Fruit fly (Drosophila melanogaster): ENCODE results near the gene Tengl2.

Gene Tengl2

DNA sequence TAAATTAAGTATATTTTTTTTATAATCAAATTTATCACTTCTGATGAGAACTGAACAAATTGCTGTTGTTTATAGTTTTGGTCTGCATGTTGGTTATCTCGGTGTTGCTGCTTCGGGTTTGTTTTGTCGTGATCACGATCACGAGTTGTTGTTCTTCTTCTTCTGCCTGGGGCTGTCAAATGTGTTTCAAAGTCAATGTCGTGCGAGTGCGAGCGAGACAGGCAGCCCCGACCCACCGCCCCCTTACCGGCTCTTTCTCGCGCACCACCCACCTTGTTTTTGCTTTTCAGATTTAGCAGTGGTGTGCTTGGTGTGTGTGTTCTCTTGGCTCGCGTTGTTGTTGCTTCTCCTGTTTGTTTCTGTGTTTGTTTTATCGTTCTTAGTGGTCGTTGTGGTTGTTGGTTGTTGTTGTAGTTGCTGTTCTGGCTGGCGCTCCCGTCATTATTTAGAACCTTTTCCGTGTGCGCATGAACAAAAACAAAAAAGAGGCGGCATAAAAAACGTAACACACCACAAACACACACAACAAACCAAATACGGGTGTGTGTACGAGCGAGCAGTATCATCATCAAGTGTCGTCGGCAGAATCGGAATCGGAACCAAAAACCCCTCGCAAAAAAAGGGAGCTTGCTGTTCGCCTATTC, 41.6 kb downstream of the Tengl2 start, which contains the start of gene COX7AL2:
COX7AL2 (minus strand) TSS at position 438 of the 644 bp plus-strand sequence.
- peak; percentile 25 to 34 for TF ChIP-seq cnc (optimal IDR thresholded peaks at IDR 0.05)
- peak; percentile 90 for TF ChIP-seq kay (GFP tag; ENCODE audit: borderline replicate concordance)
- TF ChIP-seq CG12768 (GFP tag; optimal IDR thresholded peaks at IDR 0.05) = peak; percentile 38
- TF ChIP-seq CG7045 (GFP tag; optimal IDR thresholded peaks at IDR 0.05) = no peak
- TF ChIP-seq cic (GFP tag; optimal IDR thresholded peaks at IDR 0.05) = peak; percentile 21

DNA sequence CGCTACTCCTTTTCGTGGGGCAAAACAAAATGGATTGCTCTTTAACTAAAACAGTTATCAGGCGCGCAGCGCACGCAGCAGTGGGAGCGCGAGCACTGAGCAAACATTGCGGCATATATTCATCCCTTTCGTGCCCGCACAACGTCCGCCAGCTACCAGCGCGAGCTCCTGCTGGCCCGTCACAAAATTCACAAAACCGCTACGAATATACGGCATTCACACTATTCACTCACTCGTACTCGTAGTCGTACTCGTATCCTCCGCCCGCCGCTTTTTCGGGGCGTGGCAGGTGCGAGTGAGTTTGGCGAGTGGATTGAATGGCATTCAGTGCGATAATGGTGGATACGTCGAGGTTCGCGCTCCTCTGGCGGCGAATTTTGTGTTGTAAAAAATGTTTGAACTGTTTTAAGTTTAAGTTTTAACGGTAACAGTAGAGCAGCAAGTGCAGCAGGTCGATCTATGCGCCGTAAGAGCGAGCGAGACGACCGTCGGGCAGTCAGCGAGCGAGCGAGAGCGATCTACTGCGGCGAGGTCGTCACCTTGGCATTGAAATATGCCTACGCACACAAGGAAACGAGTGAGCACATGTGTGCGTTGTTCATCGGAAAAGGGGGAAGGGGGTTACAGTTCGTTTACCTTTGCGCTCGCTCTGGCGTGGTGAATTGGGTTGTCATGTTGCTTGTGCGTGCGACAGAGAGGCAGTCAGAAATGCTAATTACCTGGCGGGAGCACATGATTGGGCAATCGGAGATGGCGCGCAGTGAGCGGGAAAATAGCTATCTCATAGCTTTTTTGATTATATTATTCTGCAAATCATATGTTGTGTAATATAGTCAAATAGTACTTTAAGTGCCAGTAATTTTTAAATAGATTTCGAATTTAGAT, 42.4 kb downstream of the Tengl2 start:
- peak; percentile 44 for TF ChIP-seq toe (GFP tag; optimal IDR thresholded peaks at IDR 0.05)
- TF ChIP-seq CG14711 (tag; optimal IDR thresholded peaks at IDR 0.05) = peak; percentile 32
- peak; percentile 74 for TF ChIP-seq CG12768 (GFP tag; optimal IDR thresholded peaks at IDR 0.05)
- TF ChIP-seq kay (GFP tag; ENCODE audit: borderline replicate concordance) = peak; percentile 67
- peak; percentile 99 for TF ChIP-seq Mnt (GFP tag; optimal IDR thresholded peaks at IDR 0.05)
- peak; percentile 97 for TF ChIP-seq pad (GFP tag; optimal IDR thresholded peaks at IDR 0.05)
- TF ChIP-seq CG1620 (GFP tag; optimal IDR thresholded peaks at IDR 0.05) = peak; percentile 17
- peak; percentile 49 for TF ChIP-seq Hr96 (GFP tag; optimal IDR thresholded peaks at IDR 0.05)
- peak; percentile 28 to 68 for TF ChIP-seq cnc (optimal IDR thresholded peaks at IDR 0.05)
- TF ChIP-seq tj (GFP tag; optimal IDR thresholded peaks at IDR 0.05) = peak; percentile 98
- TF ChIP-seq Clk (GFP tag; optimal IDR thresholded peaks at IDR 0.05) = no peak
- TF ChIP-seq Crg-1 (GFP tag; optimal IDR thresholded peaks at IDR 0.05) = peak; percentile 44
- peak; percentile 35 for TF ChIP-seq CG5204 (GFP tag; optimal IDR thresholded peaks at IDR 0.05)
- peak; percentile 53 for TF ChIP-seq CG11617 (GFP tag; optimal IDR thresholded peaks at IDR 0.05)
- no peak for TF ChIP-seq CG7045 (GFP tag; optimal IDR thresholded peaks at IDR 0.05)
- peak; percentile 94 for TF ChIP-seq ovo (GFP tag; optimal IDR thresholded peaks at IDR 0.05)
- TF ChIP-seq bab1 (GFP tag; optimal IDR thresholded peaks at IDR 0.05) = peak; percentile 37
- peak; percentile 44 for TF ChIP-seq CG7101 (tag; optimal IDR thresholded peaks at IDR 0.05)
- peak; percentile 45 for TF ChIP-seq CG33017 (tag; optimal IDR thresholded peaks at IDR 0.05)
- TF ChIP-seq cic (GFP tag; optimal IDR thresholded peaks at IDR 0.05) = peak; percentile 99

DNA sequence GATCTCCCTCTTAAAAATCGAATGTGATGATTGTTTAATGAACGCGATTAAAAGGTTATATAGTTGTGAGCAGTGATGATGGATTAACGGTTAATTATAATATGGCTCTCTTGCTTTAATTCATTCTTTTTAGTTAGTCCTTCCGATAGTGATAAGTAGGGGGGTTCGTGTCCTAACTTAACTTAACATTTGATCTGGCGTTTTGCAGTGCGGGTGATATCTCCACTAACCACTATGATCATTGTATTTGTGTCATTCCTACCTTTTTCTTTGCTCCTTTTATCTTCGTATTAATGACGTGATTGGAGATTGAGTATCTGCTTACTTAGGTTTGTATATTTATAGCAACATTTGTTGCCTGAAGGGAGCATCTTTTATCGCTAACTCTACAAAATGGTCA, 43.9 kb downstream of the Tengl2 start:
- no peak for TF ChIP-seq cnc (optimal IDR thresholded peaks at IDR 0.05)
- TF ChIP-seq pad (GFP tag; optimal IDR thresholded peaks at IDR 0.05) = peak; percentile 89
- no peak for TF ChIP-seq bab1 (GFP tag; optimal IDR thresholded peaks at IDR 0.05)
- no peak for TF ChIP-seq CG14711 (tag; optimal IDR thresholded peaks at IDR 0.05)

DNA sequence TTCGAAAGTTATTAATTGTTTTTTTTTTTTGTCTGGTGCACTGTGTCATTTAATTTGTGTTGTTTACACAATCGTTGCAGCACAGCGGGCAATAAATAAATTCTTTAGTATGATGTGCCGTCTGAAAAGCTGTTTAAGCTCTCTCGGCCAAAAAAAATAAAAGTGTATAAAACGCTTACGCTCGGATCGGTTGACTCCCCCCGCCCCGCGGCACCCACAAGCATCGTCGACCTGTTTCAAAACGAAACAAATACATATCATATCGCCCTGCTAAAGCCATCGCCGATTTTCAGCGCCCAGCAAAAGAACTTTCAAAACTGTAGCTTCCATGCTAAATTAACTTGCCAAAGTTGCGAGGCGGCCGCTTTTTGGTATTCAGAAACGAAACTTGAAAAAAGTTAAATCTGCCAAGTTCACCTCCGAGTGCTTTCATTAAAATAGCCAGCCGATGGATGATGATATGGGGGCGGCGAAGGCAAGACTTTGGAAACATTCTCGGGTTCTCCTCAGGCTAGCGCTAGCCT, 44.8 kb downstream of the Tengl2 start:
- TF ChIP-seq tj (GFP tag; optimal IDR thresholded peaks at IDR 0.05) (peak; percentile 38), toe (GFP tag; optimal IDR thresholded peaks at IDR 0.05) (no peak)

DNA sequence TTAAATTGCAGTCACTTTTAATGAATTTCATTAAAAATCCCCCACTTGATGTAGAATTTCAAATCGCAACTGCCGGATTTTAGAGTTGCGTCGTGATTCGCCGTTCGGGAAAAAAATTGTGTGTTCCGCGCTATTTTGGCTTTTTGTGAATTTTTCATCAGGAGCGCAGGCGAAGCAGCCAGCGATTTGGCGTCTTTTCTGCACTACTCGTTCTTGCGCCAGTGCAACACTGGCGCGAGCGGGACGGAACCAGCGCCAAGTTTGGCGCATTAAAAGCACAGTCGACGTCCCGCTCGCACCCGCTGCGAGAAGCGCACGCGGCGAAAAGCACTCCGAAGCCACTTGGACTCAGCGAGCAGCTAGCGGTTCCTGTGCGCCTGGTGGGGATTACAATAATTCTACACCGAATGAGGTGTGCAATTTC, 45.8 kb downstream of the Tengl2 start:
- TF ChIP-seq ovo (GFP tag; optimal IDR thresholded peaks at IDR 0.05) (peak; percentile 82), CG1620 (GFP tag; optimal IDR thresholded peaks at IDR 0.05) (peak; percentile 76), CG7101 (tag; optimal IDR thresholded peaks at IDR 0.05) (peak; percentile 39), CG7045 (GFP tag; optimal IDR thresholded peaks at IDR 0.05) (peak; percentile 29), Mnt (GFP tag; optimal IDR thresholded peaks at IDR 0.05) (peak; percentile 99), CG12768 (GFP tag; optimal IDR thresholded peaks at IDR 0.05) (peak; percentile 47), cnc (optimal IDR thresholded peaks at IDR 0.05) (no peak), Clk (GFP tag; optimal IDR thresholded peaks at IDR 0.05) (peak; percentile 3), Crg-1 (GFP tag; optimal IDR thresholded peaks at IDR 0.05) (peak; percentile 52), CG5204 (GFP tag; optimal IDR thresholded peaks at IDR 0.05) (no peak), bab1 (GFP tag; optimal IDR thresholded peaks at IDR 0.05) (peak; percentile 85), CG11617 (GFP tag; optimal IDR thresholded peaks at IDR 0.05) (peak; percentile 43), cic (GFP tag; optimal IDR thresholded peaks at IDR 0.05) (peak; percentile 95), CG14711 (tag; optimal IDR thresholded peaks at IDR 0.05) (peak; percentile 92), tj (GFP tag; optimal IDR thresholded peaks at IDR 0.05) (peak; percentile 92), kay (GFP tag; ENCODE audit: borderline replicate concordance) (no peak), toe (GFP tag; optimal IDR thresholded peaks at IDR 0.05) (peak; percentile 54), pad (GFP tag; optimal IDR thresholded peaks at IDR 0.05) (peak; percentile 86), CG33017 (tag; optimal IDR thresholded peaks at IDR 0.05) (peak; percentile 16), Hr96 (GFP tag; optimal IDR thresholded peaks at IDR 0.05) (peak; percentile 83)

DNA sequence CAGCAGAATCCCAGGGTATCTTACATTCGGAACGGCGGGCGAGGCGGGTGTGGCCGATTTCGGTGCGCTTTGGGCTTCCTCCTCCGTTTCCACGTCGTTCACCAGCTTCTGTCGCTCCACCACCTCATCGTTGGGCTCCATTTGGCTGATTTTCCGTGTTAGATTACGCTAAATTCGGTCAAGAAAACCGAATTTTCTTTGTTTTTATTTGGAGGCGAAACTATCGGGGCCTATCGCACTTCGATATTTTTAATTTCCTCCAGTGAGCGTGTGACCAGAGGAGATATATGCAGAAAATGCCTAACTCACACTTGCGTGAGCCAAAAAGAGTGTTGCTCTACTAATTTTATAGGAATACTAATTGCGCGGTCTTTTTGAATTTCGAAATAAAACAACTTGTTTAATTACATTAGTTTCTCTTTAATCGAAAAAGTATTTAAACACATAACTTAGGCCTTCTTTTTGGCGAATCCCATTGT, 47.0 kb downstream of the Tengl2 start, which contains the start of gene CG10874:
CG10874 (minus strand) TSS at position 264 of the 479 bp plus-strand sequence.
- TF ChIP-seq cic (GFP tag; optimal IDR thresholded peaks at IDR 0.05) = peak; percentile 13
- peak; percentile 29 for TF ChIP-seq Crg-1 (GFP tag; optimal IDR thresholded peaks at IDR 0.05)
- TF ChIP-seq bab1 (GFP tag; optimal IDR thresholded peaks at IDR 0.05) = peak; percentile 67
- peak; percentile 36 for TF ChIP-seq CG1620 (GFP tag; optimal IDR thresholded peaks at IDR 0.05)
- TF ChIP-seq CG11617 (GFP tag; optimal IDR thresholded peaks at IDR 0.05) = no peak
- peak; percentile 4 for TF ChIP-seq Mnt (GFP tag; optimal IDR thresholded peaks at IDR 0.05)
- peak; percentile 10 for TF ChIP-seq pad (GFP tag; optimal IDR thresholded peaks at IDR 0.05)
- no peak for TF ChIP-seq CG12768 (GFP tag; optimal IDR thresholded peaks at IDR 0.05)
